Worm (Caenorhabditis elegans) whole organism, L1 larva: ENCODE measurements around the gene npp-1.
A peak's percentile ranks its signal among the peaks of the same experiment; 100 is the strongest.

ENCODE experiments used
- C34B4.2 ChIP-seq: sonication (generic microtip); optimal IDR thresholded peaks from 2 replicates; lab custom pipeline; 2017; ENCODE audit warnings: mild to moderate bottlenecking, missing genetic modification characterization, missing compliant biosample characterization
- ama-1 ChIP-seq: fragments of 150-350 bp; optimal IDR thresholded peaks from 2 replicates; lab custom pipeline; 2014
- elt-3 ChIP-seq, 6 experiments: fragments of 150-350 bp in 1 of 6; sonication (generic microtip); optimal IDR thresholded peaks; 2 replicates each; lab custom pipeline; 2017 to 2018; ENCODE audit warnings: missing biosample characterization in 6 of 6, missing genetic modification characterization in 6 of 6, inconsistent platforms in 1 of 6
- isw-1 ChIP-seq: fragments of 200-800 bp; sonication (Bioruptor generic); IDR thresholded peaks from 2 replicates; pipeline ENCODE4 v1.3.6; 2022; ENCODE audit warnings: missing genetic modification characterization, missing compliant biosample characterization
- lsy-2 ChIP-seq, 2 experiments: fragments of 150-350 bp; optimal IDR thresholded peaks; 2 replicates each; lab custom pipeline; 2014; ENCODE audit warnings: missing biosample characterization in 2 of 2, missing genetic modification characterization in 2 of 2
- nhr-12 ChIP-seq: sonication (generic microtip); optimal IDR thresholded peaks from 2 replicates; lab custom pipeline; 2017; ENCODE audit warnings: missing biosample characterization, missing genetic modification characterization
- nhr-237 ChIP-seq: fragments of 150-350 bp; optimal IDR thresholded peaks from 2 replicates; lab custom pipeline; 2014; ENCODE audit warnings: missing biosample characterization, missing genetic modification characterization
- xbp-1 ChIP-seq: sonication (generic microtip); optimal IDR thresholded peaks from 2 replicates; lab custom pipeline; 2016; ENCODE audit warnings: missing genetic modification characterization, missing compliant biosample characterization
- zag-1 ChIP-seq: fragments of 150-350 bp; optimal IDR thresholded peaks from 2 replicates; lab custom pipeline; 2014; ENCODE audit warnings: missing biosample characterization, missing genetic modification characterization

- TF ChIP-seq xbp-1: no peak
- peak in 5 of 6 experiments; percentile 56 to 98 (median 67) for TF ChIP-seq elt-3 (tag; optimal IDR thresholded peaks at IDR 0.05; lab: Kevin White, UChicago)
- no peak for TF ChIP-seq isw-1 (GFP tag; lab: Robert Waterston, UW)
- no peak for TF ChIP-seq C34B4.2 (tag; lab: Kevin White, UChicago)
- no peak for TF ChIP-seq nhr-12 (tag; lab: Kevin White, UChicago)
- TF ChIP-seq zag-1 (tag; lab: Kevin White, UChicago): no peak
- peak; percentile 61 to 74 for TF ChIP-seq lsy-2 (tag; optimal IDR thresholded peaks at IDR 0.05; lab: Kevin White, UChicago)
- no peak for TF ChIP-seq nhr-237 (tag; lab: Kevin White, UChicago)
- no peak for TF ChIP-seq ama-1 (lab: Kevin White, UChicago)
Measured at ce11 chrIV:9867915-9868314, 9.6 kb downstream of the npp-1 start.
